Worm (Caenorhabditis elegans) whole organism, late embryonic: ENCODE data around the gene Y79H2A.3.

Experiments used
- F13H6.1 ChIP-seq: sonication (generic microtip); optimal IDR thresholded peaks from 2 replicates; lab custom pipeline; 2016; ENCODE audit warnings: missing genetic modification characterization, missing compliant biosample characterization
- Y22D7AL.16 ChIP-seq: sonication (generic microtip); optimal IDR thresholded peaks from 2 replicates; lab custom pipeline; 2016; ENCODE audit warnings: missing genetic modification characterization, missing compliant biosample characterization
- ahr-1 ChIP-seq: sonication (generic microtip); optimal IDR thresholded peaks from 2 replicates; lab custom pipeline; 2016; ENCODE audit warnings: missing genetic modification characterization, missing compliant biosample characterization
- ceh-14 ChIP-seq: sonication (generic microtip); optimal IDR thresholded peaks from 2 replicates; lab custom pipeline; 2016; ENCODE audit warnings: missing genotype, missing genetic modification characterization, missing compliant biosample characterization
- ceh-18 ChIP-seq: sonication (generic microtip); optimal IDR thresholded peaks from 2 replicates; lab custom pipeline; 2016; ENCODE audit warnings: missing genetic modification characterization, missing compliant biosample characterization
- ceh-19 ChIP-seq: fragments of 200-800 bp; sonication (Bioruptor generic); optimal IDR thresholded peaks from 2 replicates; lab custom pipeline; 2018; ENCODE audit warnings: mild to moderate bottlenecking, missing genetic modification characterization, missing compliant biosample characterization
- ceh-2 ChIP-seq: sonication (generic microtip); optimal IDR thresholded peaks from 2 replicates; lab custom pipeline; 2016; ENCODE audit warnings: missing genotype, missing genetic modification characterization, missing compliant biosample characterization
- ceh-30 ChIP-seq: fragments of 150-350 bp; optimal IDR thresholded peaks from 2 replicates; lab custom pipeline; 2014; ENCODE audit warnings: missing biosample characterization, missing genetic modification characterization
- ceh-31 ChIP-seq: sonication (generic microtip); optimal IDR thresholded peaks from 2 replicates; lab custom pipeline; 2016; ENCODE audit warnings: missing genetic modification characterization, missing compliant biosample characterization
- ceh-34 ChIP-seq: sonication (generic microtip); optimal IDR thresholded peaks from 2 replicates; lab custom pipeline; 2016; ENCODE audit warnings: mild to moderate bottlenecking, missing genetic modification characterization, missing compliant biosample characterization
- ceh-45 ChIP-seq: fragments of 200-800 bp; sonication (Bioruptor generic); IDR thresholded peaks from 2 replicates; pipeline ENCODE4 v1.3.6; 2022; ENCODE audit warnings: missing genetic modification reagents, missing genetic modification characterization, missing compliant biosample characterization
- ceh-48 ChIP-seq: sonication (generic microtip); optimal IDR thresholded peaks from 2 replicates; lab custom pipeline; 2016; ENCODE audit warnings: missing genetic modification characterization, inconsistent platforms, missing compliant biosample characterization
- ceh-6 ChIP-seq: fragments of 200-800 bp; sonication (Bioruptor generic); optimal IDR thresholded peaks from 2 replicates; lab custom pipeline; 2018; ENCODE audit warnings: mild to moderate bottlenecking, missing genetic modification characterization, missing compliant biosample characterization
- che-1 ChIP-seq: sonication (generic microtip); optimal IDR thresholded peaks from 2 replicates; lab custom pipeline; 2016; ENCODE audit warnings: mild to moderate bottlenecking, missing genetic modification characterization, missing compliant biosample characterization
- elt-4 ChIP-seq: sonication (generic microtip); optimal IDR thresholded peaks from 2 replicates; lab custom pipeline; 2016; ENCODE audit warnings: missing genetic modification characterization, missing compliant biosample characterization
- eyg-1 ChIP-seq: sonication (generic microtip); optimal IDR thresholded peaks from 2 replicates; lab custom pipeline; 2016; ENCODE audit warnings: missing genotype, missing genetic modification characterization, missing compliant biosample characterization
- fax-1 ChIP-seq: sonication (generic microtip); optimal IDR thresholded peaks from 2 replicates; lab custom pipeline; 2016; ENCODE audit warnings: missing genotype, missing genetic modification characterization, missing compliant biosample characterization
- fkh-6 ChIP-seq: sonication (generic microtip); optimal IDR thresholded peaks from 2 replicates; lab custom pipeline; 2016; ENCODE audit warnings: missing genetic modification characterization, missing compliant biosample characterization
- hlh-6 ChIP-seq: sonication (generic microtip); optimal IDR thresholded peaks from 2 replicates; lab custom pipeline; 2016; ENCODE audit warnings: missing genotype, missing genetic modification characterization, missing compliant biosample characterization
- hlh-8 ChIP-seq: sonication (generic microtip); optimal IDR thresholded peaks from 2 replicates; lab custom pipeline; 2016; ENCODE audit warnings: missing genotype, missing genetic modification characterization, missing compliant biosample characterization
- lim-6 ChIP-seq: sonication (generic microtip); optimal IDR thresholded peaks from 2 replicates; lab custom pipeline; 2016; ENCODE audit warnings: missing genetic modification characterization, missing compliant biosample characterization
- lin-11 ChIP-seq: fragments of 200-800 bp; sonication (Bioruptor generic); optimal IDR thresholded peaks from 2 replicates; lab custom pipeline; 2018; ENCODE audit warnings: mild to moderate bottlenecking, missing genetic modification characterization, missing compliant biosample characterization
- mec-3 ChIP-seq: sonication (generic microtip); optimal IDR thresholded peaks from 2 replicates; lab custom pipeline; 2016; ENCODE audit warnings: borderline replicate concordance, missing genetic modification characterization, missing compliant biosample characterization
- nfya-1 ChIP-seq: sonication (generic microtip); optimal IDR thresholded peaks from 2 replicates; lab custom pipeline; 2017; ENCODE audit warnings: missing genetic modification characterization, mild to moderate bottlenecking, missing compliant biosample characterization, antibody characterized with exemption, moderate library complexity
- pha-2 ChIP-seq: sonication (generic microtip); optimal IDR thresholded peaks from 2 replicates; lab custom pipeline; 2017; ENCODE audit warnings: mild to moderate bottlenecking, missing genetic modification characterization, missing compliant biosample characterization
- pqm-1 ChIP-seq: sonication (generic microtip); optimal IDR thresholded peaks from 2 replicates; lab custom pipeline; 2016; ENCODE audit warnings: missing genetic modification characterization, missing compliant biosample characterization
- sdc-2 ChIP-seq: sonication (generic microtip); optimal IDR thresholded peaks from 2 replicates; lab custom pipeline; 2016; ENCODE audit warnings: missing genotype, missing genetic modification characterization, missing compliant biosample characterization
- sox-2 ChIP-seq: fragments of 200-800 bp; sonication (Bioruptor generic); IDR thresholded peaks from 2 replicates; pipeline ENCODE4 v1.3.6; 2022; ENCODE audit warnings: missing genetic modification reagents, missing genetic modification characterization, missing compliant biosample characterization
- sox-4 ChIP-seq: sonication (generic microtip); optimal IDR thresholded peaks from 2 replicates; lab custom pipeline; 2017; ENCODE audit warnings: mild to moderate bottlenecking, missing genetic modification characterization, inconsistent platforms, missing compliant biosample characterization
- tbx-2 ChIP-seq: sonication (generic microtip); optimal IDR thresholded peaks from 2 replicates; lab custom pipeline; 2016; ENCODE audit warnings: missing genetic modification characterization, missing compliant biosample characterization
- ttx-3 ChIP-seq: sonication (generic microtip); optimal IDR thresholded peaks from 2 replicates; lab custom pipeline; 2016; ENCODE audit warnings: missing genetic modification reagents, missing genetic modification characterization, missing compliant biosample characterization
- unc-42 ChIP-seq: sonication (generic microtip); optimal IDR thresholded peaks from 2 replicates; lab custom pipeline; 2016; ENCODE audit warnings: missing genotype, missing genetic modification characterization, missing compliant biosample characterization
- zip-5 ChIP-seq: sonication (generic microtip); optimal IDR thresholded peaks from 2 replicates; lab custom pipeline; 2016; ENCODE audit warnings: missing genetic modification characterization, missing compliant biosample characterization

Y79H2A.3 gene

ce11 chrIII:12081992-12082628, 30.0 kb upstream of the Y79H2A.3 start:
- TF ChIP-seq ceh-34 (tag; lab: Kevin White, UChicago), result no peak
- TF ChIP-seq ceh-14, result peak; percentile 61
- TF ChIP-seq pha-2 (tag; lab: Kevin White, UChicago), result no peak

ce11 chrIII:12077456-12077855, 25.4 kb upstream of the Y79H2A.3 start, which contains the start of gene php-3:
Gene php-3 (minus strand): TSS chrIII:12077556.
- no peak for TF ChIP-seq ceh-2 (tag; lab: Kevin White, UChicago)
- no peak for TF ChIP-seq ttx-3

- TF ChIP-seq nfya-1 (tag; lab: Kevin White, UChicago) (peak; percentile 85), lin-11 (no peak), ceh-30 (tag; lab: Kevin White, UChicago) (no peak), ceh-6 (GFP tag; lab: Kevin White, UChicago) (no peak), ceh-45 (GFP tag; lab: Robert Waterston, UW) (no peak), F13H6.1 (tag; lab: Kevin White, UChicago) (no peak), ahr-1 (tag; lab: Kevin White, UChicago) (no peak), mec-3 (no peak), ceh-14 (no peak)
Measured at ce11 chrIII:12067736-12068135, 15.6 kb upstream of the Y79H2A.3 start.

- TF ChIP-seq nfya-1 (tag; lab: Kevin White, UChicago) (peak; percentile 72), ceh-48 (no peak), hlh-6 (tag; lab: Kevin White, UChicago) (no peak)
Measured at ce11 chrIII:12064494-12064893, 12.4 kb upstream of the Y79H2A.3 start.

ce11 chrIII:12063934-12064333, 11.8 kb upstream of the Y79H2A.3 start:
- TF ChIP-seq nfya-1 (tag; lab: Kevin White, UChicago), result peak; percentile 67
- no peak for TF ChIP-seq fax-1 (tag; lab: Kevin White, UChicago)

- no peak for TF ChIP-seq sdc-2 (tag; lab: Kevin White, UChicago)
- TF ChIP-seq ceh-19, result no peak
- no peak for TF ChIP-seq fkh-6 (tag; lab: Kevin White, UChicago)
- no peak for TF ChIP-seq sox-4 (tag; lab: Kevin White, UChicago)
- TF ChIP-seq pqm-1 (tag; lab: Kevin White, UChicago), result no peak
- no peak for TF ChIP-seq lim-6
- no peak for TF ChIP-seq ceh-31 (tag; lab: Kevin White, UChicago)
- TF ChIP-seq Y22D7AL.16 (tag; lab: Kevin White, UChicago), result no peak
- TF ChIP-seq zip-5, result no peak
- TF ChIP-seq che-1 (tag; lab: Kevin White, UChicago), result no peak
- TF ChIP-seq hlh-8 (tag; lab: Kevin White, UChicago), result no peak
- TF ChIP-seq unc-42 (tag; lab: Kevin White, UChicago), result no peak
- no peak for TF ChIP-seq nfya-1 (tag; lab: Kevin White, UChicago)
- no peak for TF ChIP-seq sox-2 (GFP tag; lab: Robert Waterston, UW)
- no peak for TF ChIP-seq ceh-18 (tag; lab: Kevin White, UChicago)
- TF ChIP-seq elt-4 (tag; lab: Kevin White, UChicago), result no peak
- TF ChIP-seq tbx-2 (tag; lab: Kevin White, UChicago), result no peak
- TF ChIP-seq eyg-1, result no peak
- TF ChIP-seq, all 69 proteins: peak for 0
Measured at ce11 chrIII:12061413-12061812, 9.3 kb upstream of the Y79H2A.3 start, which contains the start of gene zyg-8. Gene zyg-8 (plus strand): TSS chrIII:12061713.
